Fruit fly (Drosophila melanogaster) Kc167 (cell line): ENCODE measurements around the gene CG4842.

Source experiments
- h ChIP-seq: fragments of >200 bp; optimal IDR thresholded peaks from 3 replicates; lab custom pipeline; 2018; ENCODE audit warnings: missing external identifiers
- insv ChIP-seq: fragments of >200 bp; optimal IDR thresholded peaks from 3 replicates; lab custom pipeline; 2018; ENCODE audit warnings: missing external identifiers
- psq ChIP-seq: fragments of >200 bp; optimal IDR thresholded peaks from 2 replicates; lab custom pipeline; 2017; ENCODE audit warnings: missing external identifiers

dm6 chr3L:16351770-16352429 is 16.3 kb upstream of the CG4842 start, which contains the start of the genes Golgin104 and Tcs3:
- TF ChIP-seq psq (lab: Kevin White, UChicago) (no peak), insv (lab: Kevin White, UChicago) (no peak), h (lab: Kevin White, UChicago) (no peak)
